Worm (Caenorhabditis elegans) whole organism, mixed stage, embryonic: ENCODE data around the gene cca-1.

ENCODE experiments used
- ceh-83 ChIP-seq: fragments of 200-800 bp; sonication (Bioruptor generic); optimal IDR thresholded peaks from 2 replicates; lab custom pipeline; 2018; ENCODE audit warnings: mild to moderate bottlenecking, missing genetic modification characterization, missing compliant biosample characterization
- cnd-1 ChIP-seq: fragments of 200-800 bp; sonication (Bioruptor generic); optimal IDR thresholded peaks from 2 replicates; lab custom pipeline; 2018; ENCODE audit warnings: mild to moderate bottlenecking, missing genetic modification characterization, missing compliant biosample characterization
- flh-1 ChIP-seq: fragments of 200-800 bp; sonication (Bioruptor generic); optimal IDR thresholded peaks from 2 replicates; lab custom pipeline; 2018; ENCODE audit warnings: mild to moderate bottlenecking, missing genetic modification characterization, moderate library complexity, missing compliant biosample characterization
- lin-13 ChIP-seq: fragments of 150-350 bp; optimal IDR thresholded peaks from 2 replicates; lab custom pipeline; 2014; ENCODE audit warnings: missing biosample characterization, missing genetic modification characterization
- mep-1 ChIP-seq: fragments of 150-350 bp; optimal IDR thresholded peaks from 2 replicates; lab custom pipeline; 2017; ENCODE audit warnings: missing biosample characterization, missing genetic modification reagents, missing genetic modification characterization, inconsistent platforms
- nhr-237 ChIP-seq: fragments of 150-350 bp; optimal IDR thresholded peaks from 2 replicates; lab custom pipeline; 2014; ENCODE audit warnings: missing biosample characterization, missing genetic modification characterization
- nhr-28 ChIP-seq: fragments of 150-350 bp; optimal IDR thresholded peaks from 2 replicates; lab custom pipeline; 2014; ENCODE audit warnings: missing biosample characterization, missing genetic modification characterization
- pha-4 ChIP-seq: fragments of 150-350 bp; optimal IDR thresholded peaks from 2 replicates; lab custom pipeline; 2018; ENCODE audit warnings: missing biosample characterization, missing genetic modification reagents, missing genetic modification characterization
- snpc-4 ChIP-seq: fragments of 150-350 bp; optimal IDR thresholded peaks from 2 replicates; lab custom pipeline; 2014; ENCODE audit warnings: missing biosample characterization, missing genetic modification characterization
- tbx-8 ChIP-seq: fragments of 200-800 bp; sonication (Bioruptor generic); optimal IDR thresholded peaks from 2 replicates; lab custom pipeline; 2018; ENCODE audit warnings: mild to moderate bottlenecking, missing genetic modification characterization, moderate library complexity, missing compliant biosample characterization
- unc-62 ChIP-seq: fragments of 150-350 bp; optimal IDR thresholded peaks from 2 replicates; lab custom pipeline; 2014; ENCODE audit warnings: missing biosample characterization, missing genetic modification reagents, missing genetic modification characterization
- ztf-11 ChIP-seq: fragments of 150-350 bp; optimal IDR thresholded peaks from 2 replicates; lab custom pipeline; 2014; ENCODE audit warnings: missing biosample characterization, missing genetic modification characterization

DNA sequence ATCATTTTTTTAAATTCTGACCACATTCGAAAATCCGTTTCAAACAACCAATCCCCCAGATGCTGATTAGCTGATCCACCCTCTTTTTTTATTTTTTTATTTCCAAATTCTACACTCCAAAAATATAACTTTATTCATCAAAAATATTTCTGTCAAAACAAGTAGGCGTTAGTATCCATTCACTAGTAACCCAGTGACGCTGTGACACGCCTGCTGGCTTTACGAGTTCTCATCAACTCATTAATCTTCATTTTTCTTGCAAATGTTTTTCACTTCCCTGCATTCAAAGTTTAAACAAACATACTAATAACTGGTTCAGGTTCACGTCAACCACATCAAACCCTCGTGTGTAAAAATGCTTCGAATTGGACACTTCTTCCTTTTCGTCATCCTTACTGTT lies 37.2 kb downstream of the cca-1 start, which contains the start of gene nlp-101:
- TF ChIP-seq tbx-8 (GFP tag; lab: Kevin White, UChicago) (no peak), mep-1 (tag; lab: Kevin White, UChicago) (no peak), snpc-4 (tag; lab: Kevin White, UChicago) (no peak), ztf-11 (tag; lab: Kevin White, UChicago) (no peak), ceh-83 (GFP tag; lab: Kevin White, UChicago) (no peak), lin-13 (no peak), nhr-237 (tag; lab: Kevin White, UChicago) (no peak), unc-62 (GFP tag; lab: Kevin White, UChicago) (no peak), nhr-28 (tag; lab: Kevin White, UChicago) (no peak), flh-1 (GFP tag; lab: Kevin White, UChicago) (no peak), cnd-1 (no peak), pha-4 (no peak)
